Fruit fly (Drosophila melanogaster) whole organism, wandering third instar larva: Measurements from ENCODE around the gene nAChRbeta3.

Experiments
- Abd-B ChIP-seq: fragments of >200 bp; optimal IDR thresholded peaks from 2 replicates; lab custom pipeline; 2017; ENCODE audit warnings: missing biosample characterization, missing genetic modification characterization
- CG9705 ChIP-seq: fragments of 200-800 bp; sonication (Bioruptor generic); optimal IDR thresholded peaks from 2 replicates; lab custom pipeline; 2018; ENCODE audit warnings: missing biosample characterization, mild to moderate bottlenecking, missing genetic modification characterization
- CrebA ChIP-seq: fragments of 200-800 bp; sonication (Bioruptor generic); optimal IDR thresholded peaks from 2 replicates; lab custom pipeline; 2016; ENCODE audit warnings: missing biosample characterization, mild to moderate bottlenecking, missing genetic modification characterization, borderline replicate concordance
- Dfd ChIP-seq: fragments of >200 bp; optimal IDR thresholded peaks from 2 replicates; lab custom pipeline; 2017; ENCODE audit warnings: missing biosample characterization, missing genetic modification characterization
- Dif ChIP-seq: fragments of 200-275, 200-300 bp; sonication (Bioruptor generic); optimal IDR thresholded peaks from 2 replicates; lab custom pipeline; 2018; ENCODE audit warnings: missing biosample characterization, missing genetic modification characterization; ENCODE audit not compliant: partially characterized antibody
- HLH106 ChIP-seq: fragments of 200-800 bp; optimal IDR thresholded peaks from 3 replicates; lab custom pipeline; 2019; ENCODE audit warnings: missing biosample characterization, mild to moderate bottlenecking, missing genetic modification characterization, moderate library complexity
- Hnf4 ChIP-seq: fragments of 200-800 bp; sonication (Bioruptor generic); optimal IDR thresholded peaks from 2 replicates; lab custom pipeline; 2016; ENCODE audit warnings: missing biosample characterization, mild to moderate bottlenecking, missing genetic modification characterization
- Hr78 ChIP-seq: fragments of >200 bp; optimal IDR thresholded peaks from 2 replicates; lab custom pipeline; 2017; ENCODE audit warnings: missing biosample characterization, missing genetic modification characterization
- Hr83 ChIP-seq: fragments of 200-300 bp; sonication (Bioruptor generic); optimal IDR thresholded peaks from 2 replicates; lab custom pipeline; 2016; ENCODE audit warnings: missing biosample characterization, mild to moderate bottlenecking, missing genetic modification characterization, moderate library complexity; ENCODE audit not compliant: poor library complexity, severe bottlenecking
- Myc ChIP-seq: fragments of >200 bp; optimal IDR thresholded peaks from 2 replicates; lab custom pipeline; 2017
- OdsH ChIP-seq: fragments of 200-800 bp; sonication (Bioruptor generic); optimal IDR thresholded peaks from 2 replicates; lab custom pipeline; 2016; ENCODE audit warnings: missing biosample characterization, mild to moderate bottlenecking, missing genetic modification characterization
- Rel ChIP-seq, 2 experiments: fragments of 200-800 bp; sonication (Bioruptor generic) in 1 of 2; optimal IDR thresholded peaks; 2 replicates in 1 of 2; 3 replicates in 1 of 2; lab custom pipeline; 2016 to 2019; ENCODE audit warnings: mild to moderate bottlenecking in 2 of 2, missing biosample characterization in 2 of 2, missing genetic modification characterization in 2 of 2, moderate library complexity in 1 of 2
- Sp1 ChIP-seq: fragments of 200-800 bp; sonication (Bioruptor generic); optimal IDR thresholded peaks from 3 replicates; lab custom pipeline; 2019; ENCODE audit warnings: missing biosample characterization, mild to moderate bottlenecking, missing genetic modification characterization, moderate library complexity
- Vsx2 ChIP-seq: fragments of 200-300, 225-300 bp; sonication (Bioruptor generic); optimal IDR thresholded peaks from 2 replicates; lab custom pipeline; 2018; ENCODE audit warnings: missing biosample characterization, missing genetic modification characterization; ENCODE audit not compliant: partially characterized antibody
- br ChIP-seq: fragments of 200-800 bp; sonication (Bioruptor generic); optimal IDR thresholded peaks from 2 replicates; lab custom pipeline; 2016; ENCODE audit warnings: missing biosample characterization, missing genetic modification characterization
- dl ChIP-seq, 2 experiments: fragments of 175-275, 200-275 bp in 1 of 2; fragments of 200-275 bp in 1 of 2; sonication (Bioruptor generic); optimal IDR thresholded peaks; lab custom pipeline; 2018; ENCODE audit warnings: mild to moderate bottlenecking in 2 of 2, missing biosample characterization in 2 of 2, missing genetic modification characterization in 2 of 2, moderate library complexity in 2 of 2; ENCODE audit not compliant: partially characterized antibody in 2 of 2, insufficient read depth in 1 of 2
- ey ChIP-seq: fragments of 200-800 bp; sonication (Bioruptor generic); optimal IDR thresholded peaks from 2 replicates; lab custom pipeline; 2016; ENCODE audit warnings: missing biosample characterization, missing genetic modification characterization
- foxo ChIP-seq, 2 experiments: fragments of 200-800 bp; sonication (Bioruptor generic); optimal IDR thresholded peaks; 2 replicates in 1 of 2; 3 replicates in 1 of 2; lab custom pipeline; 2016 to 2017; ENCODE audit warnings: missing biosample characterization in 2 of 2, missing genetic modification characterization in 2 of 2
- fru ChIP-seq: fragments of 200-800 bp; sonication (Bioruptor generic); optimal IDR thresholded peaks from 3 replicates; lab custom pipeline; 2016; ENCODE audit warnings: missing biosample characterization, mild to moderate bottlenecking, missing genetic modification characterization
- h ChIP-seq: fragments of 200-800 bp; sonication (Bioruptor generic); optimal IDR thresholded peaks from 3 replicates; lab custom pipeline; 2016; ENCODE audit warnings: missing biosample characterization, mild to moderate bottlenecking, missing genetic modification characterization
- jim ChIP-seq: fragments of 175-275, 200-325 bp; sonication (Bioruptor generic); optimal IDR thresholded peaks from 2 replicates; lab custom pipeline; 2016; ENCODE audit warnings: missing biosample characterization, mild to moderate bottlenecking, missing genetic modification characterization
- lola ChIP-seq: fragments of >200 bp; optimal IDR thresholded peaks from 2 replicates; lab custom pipeline; 2017; ENCODE audit warnings: missing biosample characterization, missing genetic modification characterization
- pan ChIP-seq: fragments of >200 bp; optimal IDR thresholded peaks from 2 replicates; lab custom pipeline; 2017
- psq ChIP-seq: fragments of 200-800 bp; sonication (Bioruptor generic); optimal IDR thresholded peaks from 3 replicates; lab custom pipeline; 2017; ENCODE audit warnings: missing biosample characterization, mild to moderate bottlenecking, missing genetic modification characterization, moderate library complexity
- rgr ChIP-seq: fragments of 200-800 bp; sonication (Bioruptor generic); optimal IDR thresholded peaks from 3 replicates; lab custom pipeline; 2016; ENCODE audit warnings: missing biosample characterization, mild to moderate bottlenecking, missing genetic modification characterization
- sage ChIP-seq: fragments of 200-800 bp; sonication (Bioruptor generic); optimal IDR thresholded peaks from 2 replicates; lab custom pipeline; 2016; ENCODE audit warnings: missing biosample characterization, mild to moderate bottlenecking, missing genetic modification characterization
- sv ChIP-seq: fragments of 200-800 bp; sonication (Bioruptor generic); optimal IDR thresholded peaks from 3 replicates; lab custom pipeline; 2016; ENCODE audit warnings: missing biosample characterization, missing genetic modification characterization
- tai ChIP-seq: sonication (Bioruptor generic); optimal IDR thresholded peaks from 2 replicates; lab custom pipeline; 2016; ENCODE audit warnings: missing biosample characterization, missing genetic modification characterization
- usp ChIP-seq: fragments of >200 bp; optimal IDR thresholded peaks from 2 replicates; lab custom pipeline; 2017; ENCODE audit warnings: missing biosample characterization, missing genetic modification characterization
- woc ChIP-seq: sonication (Bioruptor generic); optimal IDR thresholded peaks from 2 replicates; lab custom pipeline; 2016; ENCODE audit warnings: missing biosample characterization, mild to moderate bottlenecking, missing genetic modification characterization

The nAChRbeta3 gene

dm6 chr2L:517911-518619, 26.9 kb upstream of the nAChRbeta3 start:
- TF ChIP-seq usp (no peak), CG9705 (GFP tag; lab: Kevin White, UChicago) (no peak), psq (GFP tag; lab: Kevin White, UChicago) (no peak), sv (no peak), lola (no peak), sage (GFP tag; lab: Kevin White, UChicago) (no peak), OdsH (no peak), tai (GFP tag; lab: Kevin White, UChicago) (no peak), Hr78 (no peak), CrebA (GFP tag; lab: Kevin White, UChicago) (no peak), Hr83 (GFP tag; lab: Kevin White, UChicago) (no peak), foxo (GFP tag; optimal IDR thresholded peaks at IDR 0.05; lab: Kevin White, UChicago) (no peak), fru (GFP tag; lab: Kevin White, UChicago) (no peak), ey (GFP tag; lab: Kevin White, UChicago) (no peak)

dm6 chr2L:518620-518913, 26.4 kb upstream of the nAChRbeta3 start:
- no peak for TF ChIP-seq Hnf4 (GFP tag; lab: Kevin White, UChicago)
- no peak for TF ChIP-seq pan (lab: Kevin White, UChicago)
- no peak for TF ChIP-seq woc (GFP tag; lab: Kevin White, UChicago)
- TF ChIP-seq dl (GFP tag; optimal IDR thresholded peaks at IDR 0.05; lab: Kevin White, UChicago; ENCODE audit: insufficient read depth in 1 of 2, partially characterized antibody in 2 of 2): no peak
- no peak for TF ChIP-seq lola
- TF ChIP-seq foxo (GFP tag; optimal IDR thresholded peaks at IDR 0.05; lab: Kevin White, UChicago): no peak
- no peak for TF ChIP-seq jim (GFP tag; lab: Kevin White, UChicago)
- no peak for TF ChIP-seq Vsx2
- TF ChIP-seq Rel (GFP tag; optimal IDR thresholded peaks at IDR 0.05; lab: Kevin White, UChicago): no peak
- TF ChIP-seq Rel (tag; optimal IDR thresholded peaks at IDR 0.05; lab: Kevin White, UChicago): no peak
- no peak for TF ChIP-seq Dfd (GFP tag; lab: Kevin White, UChicago)
- no peak for TF ChIP-seq Abd-B

dm6 chr2L:518979-519891, 25.7 kb upstream of the nAChRbeta3 start:
- TF ChIP-seq Dif (GFP tag; lab: Kevin White, UChicago) (no peak), HLH106 (tag; lab: Kevin White, UChicago) (no peak)

dm6 chr2L:520331-521000, 24.5 kb upstream of the nAChRbeta3 start:
- TF ChIP-seq fru (GFP tag; lab: Kevin White, UChicago): peak; percentile 64
- TF ChIP-seq Hnf4 (GFP tag; lab: Kevin White, UChicago): peak; percentile 27
- no peak for TF ChIP-seq tai (GFP tag; lab: Kevin White, UChicago)
- TF ChIP-seq psq (GFP tag; lab: Kevin White, UChicago): peak; percentile 15
- TF ChIP-seq sv: peak; percentile 68
- TF ChIP-seq h (GFP tag; lab: Kevin White, UChicago): peak; percentile 41
- peak; percentile 5 for TF ChIP-seq Sp1
- TF ChIP-seq usp: no peak
- TF ChIP-seq Dif (GFP tag; lab: Kevin White, UChicago): no peak
- TF ChIP-seq HLH106 (tag; lab: Kevin White, UChicago): no peak
- peak; percentile 48 for TF ChIP-seq br (GFP tag; lab: Kevin White, UChicago)
- no peak for TF ChIP-seq Rel (GFP tag; optimal IDR thresholded peaks at IDR 0.05; lab: Kevin White, UChicago)
- TF ChIP-seq Rel (tag; optimal IDR thresholded peaks at IDR 0.05; lab: Kevin White, UChicago): no peak
- peak; percentile 47 for TF ChIP-seq rgr (GFP tag; lab: Kevin White, UChicago)
- peak in 1 of 2 experiments; percentile 38 for TF ChIP-seq foxo (GFP tag; optimal IDR thresholded peaks at IDR 0.05; lab: Kevin White, UChicago)
- peak; percentile 44 for TF ChIP-seq ey (GFP tag; lab: Kevin White, UChicago)
- no peak for TF ChIP-seq Myc (lab: Kevin White, UChicago)
